Worm (Caenorhabditis elegans) whole organism, L1 larva: ENCODE results near the gene F31A3.3.
A peak's percentile ranks its signal among the peaks of the same experiment; 100 is the strongest.

Source experiments
- C04F5.9 ChIP-seq: sonication (generic microtip); optimal IDR thresholded peaks from 2 replicates; lab custom pipeline; 2016; ENCODE audit warnings: missing genetic modification characterization, missing compliant biosample characterization
- C34B4.2 ChIP-seq: sonication (generic microtip); optimal IDR thresholded peaks from 2 replicates; lab custom pipeline; 2017; ENCODE audit warnings: mild to moderate bottlenecking, missing genetic modification characterization, missing compliant biosample characterization
- F16B12.6 ChIP-seq: fragments of 150-350 bp; optimal IDR thresholded peaks from 2 replicates; lab custom pipeline; 2014; ENCODE audit warnings: missing biosample characterization, missing genetic modification characterization
- Y116A8C.19 ChIP-seq: sonication (generic microtip); optimal IDR thresholded peaks from 2 replicates; lab custom pipeline; 2016; ENCODE audit warnings: missing compliant biosample characterization, missing genetic modification characterization, borderline replicate concordance
- aly-2 ChIP-seq: fragments of 150-350 bp; optimal IDR thresholded peaks from 2 replicates; lab custom pipeline; 2014; ENCODE audit warnings: missing biosample characterization, missing genetic modification characterization
- ceh-63 ChIP-seq: fragments of 200-800 bp; sonication (Bioruptor generic); optimal IDR thresholded peaks from 2 replicates; lab custom pipeline; 2018; ENCODE audit warnings: mild to moderate bottlenecking, missing genetic modification characterization, missing compliant biosample characterization
- ceh-8 ChIP-seq: fragments of 200-800 bp; sonication (Bioruptor generic); optimal IDR thresholded peaks from 2 replicates; lab custom pipeline; 2018; ENCODE audit warnings: mild to moderate bottlenecking, missing genetic modification characterization, moderate library complexity, missing compliant biosample characterization
- ceh-88 ChIP-seq: fragments of 200-800 bp; sonication (Bioruptor generic); IDR thresholded peaks from 2 replicates; pipeline ENCODE4 v1.3.6; 2022; ENCODE audit warnings: missing genetic modification characterization, missing compliant biosample characterization
- ceh-90 ChIP-seq: sonication (generic microtip); optimal IDR thresholded peaks from 2 replicates; lab custom pipeline; 2016; ENCODE audit warnings: missing genetic modification characterization, missing compliant biosample characterization
- ces-1 ChIP-seq: fragments of 150-350 bp; optimal IDR thresholded peaks from 2 replicates; lab custom pipeline; 2014; ENCODE audit warnings: missing biosample characterization, missing genetic modification reagents, missing genetic modification characterization
- dsc-1 ChIP-seq: sonication (generic microtip); optimal IDR thresholded peaks from 2 replicates; lab custom pipeline; 2016; ENCODE audit warnings: mild to moderate bottlenecking, missing genetic modification characterization, missing compliant biosample characterization
- egl-27 ChIP-seq, 2 experiments: fragments of 150-350 bp in 1 of 2; sonication (generic microtip); optimal IDR thresholded peaks; 3 replicates each; lab custom pipeline; 2017 to 2018; ENCODE audit warnings: missing biosample characterization in 2 of 2, missing genetic modification characterization in 2 of 2, missing genetic modification reagents in 2 of 2
- elt-3 ChIP-seq, 6 experiments: fragments of 150-350 bp in 1 of 6; sonication (generic microtip); optimal IDR thresholded peaks; 2 replicates each; lab custom pipeline; 2017 to 2018; ENCODE audit warnings: missing biosample characterization in 6 of 6, missing genetic modification characterization in 6 of 6, inconsistent platforms in 1 of 6
- ets-5 ChIP-seq: fragments of 200-800 bp; sonication (Bioruptor generic); IDR thresholded peaks from 2 replicates; pipeline ENCODE4 v1.3.6; 2022; ENCODE audit warnings: missing genetic modification characterization, missing compliant biosample characterization
- grh-1 ChIP-seq: fragments of 200-800 bp; sonication (Bioruptor generic); IDR thresholded peaks from 2 replicates; pipeline ENCODE4 v1.3.6; 2022; ENCODE audit warnings: missing genetic modification reagents, missing genetic modification characterization, missing compliant biosample characterization
- hpl-2 ChIP-seq: fragments of 150-350 bp; optimal IDR thresholded peaks from 2 replicates; lab custom pipeline; 2014; ENCODE audit warnings: missing biosample characterization, missing genetic modification reagents, missing genetic modification characterization
- isw-1 ChIP-seq: fragments of 200-800 bp; sonication (Bioruptor generic); IDR thresholded peaks from 2 replicates; pipeline ENCODE4 v1.3.6; 2022; ENCODE audit warnings: missing genetic modification characterization, missing compliant biosample characterization
- lin-14 ChIP-seq: fragments of 200-800 bp; sonication (Bioruptor generic); optimal IDR thresholded peaks from 2 replicates; lab custom pipeline; 2018; ENCODE audit warnings: mild to moderate bottlenecking, missing genetic modification characterization, moderate library complexity, missing compliant biosample characterization
- lin-39 ChIP-seq: fragments of 150-350 bp; optimal IDR thresholded peaks from 2 replicates; lab custom pipeline; 2014; ENCODE audit warnings: missing biosample characterization, missing genetic modification reagents, missing genetic modification characterization
- lir-3 ChIP-seq: sonication (generic microtip); optimal IDR thresholded peaks from 2 replicates; lab custom pipeline; 2016; ENCODE audit warnings: mild to moderate bottlenecking, missing genetic modification characterization, moderate library complexity, missing compliant biosample characterization; ENCODE audit not compliant: poor library complexity
- mdl-1 ChIP-seq, 2 experiments: fragments of 150-350 bp; optimal IDR thresholded peaks; 2 replicates each; lab custom pipeline; 2014 to 2017; ENCODE audit warnings: missing biosample characterization in 2 of 2, missing genetic modification characterization in 2 of 2, inconsistent platforms in 1 of 2
- mef-2 ChIP-seq: fragments of 150-350 bp; optimal IDR thresholded peaks from 2 replicates; lab custom pipeline; 2014; ENCODE audit warnings: missing biosample characterization, missing genetic modification characterization
- nhr-237 ChIP-seq: fragments of 150-350 bp; optimal IDR thresholded peaks from 2 replicates; lab custom pipeline; 2014; ENCODE audit warnings: missing biosample characterization, missing genetic modification characterization
- nhr-71 ChIP-seq: sonication (generic microtip); optimal IDR thresholded peaks from 2 replicates; lab custom pipeline; 2016; ENCODE audit warnings: mild to moderate bottlenecking, missing genetic modification characterization, moderate library complexity, missing compliant biosample characterization
- nhr-76 ChIP-seq: sonication (generic microtip); optimal IDR thresholded peaks from 2 replicates; lab custom pipeline; 2017; ENCODE audit warnings: missing biosample characterization, missing genetic modification characterization
- nhr-77 ChIP-seq: fragments of 150-350 bp; optimal IDR thresholded peaks from 2 replicates; lab custom pipeline; 2014; ENCODE audit warnings: missing biosample characterization, missing genetic modification characterization
- nhr-85 ChIP-seq: sonication (generic microtip); peaks from one replicate; lab custom pipeline; 2016; ENCODE audit warnings: missing genetic modification characterization, inconsistent platforms, missing compliant biosample characterization
- pag-3 ChIP-seq: sonication (generic microtip); optimal IDR thresholded peaks from 2 replicates; lab custom pipeline; 2017; ENCODE audit warnings: missing genetic modification characterization, mild to moderate bottlenecking, missing compliant biosample characterization, antibody characterized with exemption, borderline replicate concordance; ENCODE audit not compliant: insufficient read depth
- pax-3 ChIP-seq: fragments of 200-800 bp; sonication (Bioruptor generic); optimal IDR thresholded peaks from 2 replicates; lab custom pipeline; 2018; ENCODE audit warnings: mild to moderate bottlenecking, missing genetic modification characterization, moderate library complexity, missing compliant biosample characterization
- rnt-1 ChIP-seq: sonication (generic microtip); optimal IDR thresholded peaks from 2 replicates; lab custom pipeline; 2016; ENCODE audit warnings: mild to moderate bottlenecking, missing genetic modification characterization, moderate library complexity, missing compliant biosample characterization
- skn-1 ChIP-seq: fragments of 150-350 bp; optimal IDR thresholded peaks from 2 replicates; lab custom pipeline; 2014; ENCODE audit warnings: missing biosample characterization, missing genetic modification characterization
- snu-23 ChIP-seq: sonication (generic microtip); optimal IDR thresholded peaks from 2 replicates; lab custom pipeline; 2016; ENCODE audit warnings: missing genetic modification characterization, missing compliant biosample characterization
- sup-37 ChIP-seq: fragments of 200-800 bp; sonication (Bioruptor generic); optimal IDR thresholded peaks from 2 replicates; lab custom pipeline; 2018; ENCODE audit warnings: mild to moderate bottlenecking, missing genetic modification characterization, missing compliant biosample characterization
- swsn-7 ChIP-seq: sonication (generic microtip); optimal IDR thresholded peaks from 2 replicates; lab custom pipeline; 2016; ENCODE audit warnings: missing genetic modification characterization, missing compliant biosample characterization
- tbx-2 ChIP-seq: sonication (generic microtip); optimal IDR thresholded peaks from 2 replicates; lab custom pipeline; 2016; ENCODE audit warnings: missing genetic modification characterization, missing compliant biosample characterization
- tlp-1 ChIP-seq: fragments of 150-350 bp; optimal IDR thresholded peaks from 2 replicates; lab custom pipeline; 2014; ENCODE audit warnings: missing biosample characterization, missing genetic modification characterization
- unc-130 ChIP-seq: fragments of 150-350 bp; optimal IDR thresholded peaks from 2 replicates; lab custom pipeline; 2017; ENCODE audit warnings: missing biosample characterization, missing genetic modification characterization, inconsistent platforms
- unc-30 ChIP-seq: sonication (generic microtip); optimal IDR thresholded peaks from 2 replicates; lab custom pipeline; 2017; ENCODE audit warnings: missing biosample characterization, missing genetic modification characterization
- unc-62 ChIP-seq: fragments of 150-350 bp; optimal IDR thresholded peaks from 2 replicates; lab custom pipeline; 2014; ENCODE audit warnings: missing biosample characterization, missing genetic modification reagents, missing genetic modification characterization
- vab-15 ChIP-seq: sonication (generic microtip); optimal IDR thresholded peaks from 2 replicates; lab custom pipeline; 2017; ENCODE audit warnings: missing genotype, mild to moderate bottlenecking, missing genetic modification characterization, missing compliant biosample characterization
- zag-1 ChIP-seq: fragments of 150-350 bp; optimal IDR thresholded peaks from 2 replicates; lab custom pipeline; 2014; ENCODE audit warnings: missing biosample characterization, missing genetic modification characterization
- ztf-11 ChIP-seq, 2 experiments: sonication (generic microtip); optimal IDR thresholded peaks; 2 replicates each; lab custom pipeline; 2016 to 2017; ENCODE audit warnings: missing genetic modification characterization in 2 of 2, missing biosample characterization in 1 of 2, missing compliant biosample characterization in 1 of 2
- ztf-4 ChIP-seq: fragments of 150-350 bp; optimal IDR thresholded peaks from 2 replicates; lab custom pipeline; 2014; ENCODE audit warnings: missing biosample characterization, missing genetic modification characterization

F31A3.3 gene

ce11 chrX:17544349-17544936 is 10.6 kb upstream of the F31A3.3 start (continued):
- TF ChIP-seq pag-3, result no peak
- peak; percentile 74 for TF ChIP-seq pax-3 (tag; lab: Kevin White, UChicago)
- peak; percentile 91 for TF ChIP-seq tbx-2 (tag; lab: Kevin White, UChicago)
- peak; percentile 96 for TF ChIP-seq snu-23 (GFP tag; lab: Kevin White, UChicago)
- peak; percentile 87 for TF ChIP-seq rnt-1 (tag; lab: Kevin White, UChicago)
- peak; percentile 92 for TF ChIP-seq ceh-8
- no peak for TF ChIP-seq vab-15 (tag; lab: Kevin White, UChicago)
- TF ChIP-seq Y116A8C.19 (tag; lab: Kevin White, UChicago), result no peak
- TF ChIP-seq nhr-237 (tag; lab: Kevin White, UChicago), result peak; percentile 57
- TF ChIP-seq nhr-77 (tag; lab: Kevin White, UChicago), result peak; percentile 76
- no peak for TF ChIP-seq unc-30
- no peak for TF ChIP-seq C34B4.2
- peak; percentile 88 for TF ChIP-seq nhr-85 (tag; lab: Kevin White, UChicago)
- peak; percentile 88 for TF ChIP-seq ceh-63 (GFP tag; lab: Kevin White, UChicago)
- no peak for TF ChIP-seq unc-62 (GFP tag; lab: Kevin White, UChicago)
- TF ChIP-seq aly-2 (tag; lab: Kevin White, UChicago), result peak; percentile 42
- no peak for TF ChIP-seq tlp-1 (tag; lab: Kevin White, UChicago)
- no peak for TF ChIP-seq zag-1
- TF ChIP-seq C04F5.9 (tag; lab: Kevin White, UChicago), result peak; percentile 57
- TF ChIP-seq egl-27 (tag; optimal IDR thresholded peaks at IDR 0.05; lab: Kevin White, UChicago), result no peak
- peak; percentile 67 for TF ChIP-seq skn-1 (tag; lab: Kevin White, UChicago)
- TF ChIP-seq mdl-1 (tag; optimal IDR thresholded peaks at IDR 0.05; lab: Kevin White, UChicago), result peak in 1 of 2 experiments; percentile 36
- TF ChIP-seq ztf-11 (tag; optimal IDR thresholded peaks at IDR 0.05; lab: Kevin White, UChicago), result peak in 1 of 2 experiments; percentile 69
- TF ChIP-seq nhr-71 (tag; lab: Kevin White, UChicago), result peak; percentile 92
- peak; percentile 77 for TF ChIP-seq isw-1 (GFP tag; lab: Robert Waterston, UW)
- TF ChIP-seq lir-3, result peak; percentile 67
- peak; percentile 57 for TF ChIP-seq ztf-4
- TF ChIP-seq F16B12.6 (tag; lab: Kevin White, UChicago), result no peak
- TF ChIP-seq sup-37 (GFP tag; lab: Kevin White, UChicago), result peak; percentile 68
- TF ChIP-seq dsc-1 (tag; lab: Kevin White, UChicago), result peak; percentile 98
- no peak for TF ChIP-seq nhr-76 (tag; lab: Kevin White, UChicago)
- peak; percentile 57 for TF ChIP-seq hpl-2
- peak; percentile 89 for TF ChIP-seq swsn-7 (tag; lab: Kevin White, UChicago)
- peak; percentile 78 for TF ChIP-seq lin-39 (tag; lab: Kevin White, UChicago)
- peak; percentile 89 for TF ChIP-seq lin-14
- TF ChIP-seq ceh-90 (tag; lab: Kevin White, UChicago), result no peak
- TF ChIP-seq ets-5 (GFP tag; lab: Robert Waterston, UW), result 0 out of 2 replicates have a peak, but pooled peaks have one; percentile 86
- no peak for TF ChIP-seq unc-130 (tag; lab: Kevin White, UChicago)
- TF ChIP-seq mef-2, result no peak
- TF ChIP-seq grh-1, result peak; percentile 91
- TF ChIP-seq elt-3 (tag; optimal IDR thresholded peaks at IDR 0.05; lab: Kevin White, UChicago), result peak in 1 of 6 experiments; percentile 56
- no peak for TF ChIP-seq ces-1
- peak; percentile 94 for TF ChIP-seq ceh-88 (GFP tag; lab: Robert Waterston, UW)
- TF ChIP-seq, all 84 proteins: peak for 56
